Fruit fly (Drosophila melanogaster): ENCODE results near the gene CG15239.

CG15239 gene

DNA sequence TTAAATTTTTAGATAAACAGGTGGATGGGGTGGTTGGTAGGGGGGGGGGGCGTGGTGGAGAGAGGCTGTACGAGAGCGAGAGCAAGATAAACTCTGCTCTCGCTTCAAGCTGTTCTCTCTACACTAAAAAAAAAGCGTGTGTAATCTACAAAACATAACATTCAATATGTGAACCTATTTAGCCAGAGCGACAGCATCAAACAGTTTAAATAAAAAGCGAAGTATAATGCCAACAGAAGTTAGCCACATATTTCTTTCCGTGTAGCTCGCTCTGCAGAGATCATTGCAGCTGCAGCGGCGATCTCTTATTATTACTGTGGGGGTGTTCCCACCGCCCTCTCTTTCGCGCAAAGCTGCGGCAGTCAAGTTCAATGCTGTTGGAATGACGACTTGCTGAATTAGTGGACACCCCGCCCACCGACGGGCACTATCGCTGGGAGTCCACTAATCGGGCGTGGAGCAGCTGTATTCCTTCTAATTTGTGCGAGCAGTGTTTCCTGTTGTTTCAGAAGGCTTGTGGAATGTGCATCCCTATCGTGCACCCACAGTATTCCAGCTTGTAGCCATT, 15.4 kb upstream of the CG15239 start, which contains the start of gene CG2930 (continued):
- TF ChIP-seq CG10209 (GFP tag; optimal IDR thresholded peaks at IDR 0.05) (peak; percentile 78), CG13296 (GFP tag; optimal IDR thresholded peaks at IDR 0.05) (peak; percentile 55), Bgb (GFP tag; IDR thresholded peaks at IDR 0.05; ENCODE audit: partially characterized antibody) (no peak), CG3281 (GFP tag; optimal IDR thresholded peaks at IDR 0.05) (peak; percentile 57), CG14965 (GFP tag; optimal IDR thresholded peaks at IDR 0.05; ENCODE audit: borderline replicate concordance) (peak; percentile 29), gsb (GFP tag; IDR thresholded peaks at IDR 0.05) (peak; percentile 60), ab (GFP tag; optimal IDR thresholded peaks at IDR 0.05) (peak; percentile 43), gt (GFP tag; IDR thresholded peaks at IDR 0.05) (peak; percentile 82), zen2 (GFP tag; IDR thresholded peaks at IDR 0.05; ENCODE audit: partially characterized antibody) (no peak), B-H1 (GFP tag; IDR thresholded peaks at IDR 0.05) (peak; percentile 81), CG3407 (GFP tag; optimal IDR thresholded peaks at IDR 0.05) (peak; percentile 78), sens (GFP tag) (peak; percentile 98), Fer1 (GFP tag; optimal IDR thresholded peaks at IDR 0.05) (peak; percentile 74), ftz-f1 (GFP tag; optimal IDR thresholded peaks at IDR 0.05) (no peak), p53 (GFP tag; optimal IDR thresholded peaks at IDR 0.05) (peak; percentile 48), jumu (GFP tag; optimal IDR thresholded peaks at IDR 0.05) (peak; percentile 78), Max (GFP tag; optimal IDR thresholded peaks at IDR 0.05) (peak; percentile 67), CG1603 (tag; optimal IDR thresholded peaks at IDR 0.05) (peak; percentile 93), CG17912 (GFP tag; optimal IDR thresholded peaks at IDR 0.05) (no peak), stwl (tag; optimal IDR thresholded peaks at IDR 0.05) (no peak), lilli (GFP tag; optimal IDR thresholded peaks at IDR 0.05) (peak; percentile 73), CG31365 (tag; optimal IDR thresholded peaks at IDR 0.05) (peak; percentile 55), Awh (GFP tag; IDR thresholded peaks at IDR 0.05) (peak; percentile 89), CG12104 (GFP tag; optimal IDR thresholded peaks at IDR 0.05) (peak; percentile 73), kni (GFP tag; optimal IDR thresholded peaks at IDR 0.05) (no peak), Dek (tag; optimal IDR thresholded peaks at IDR 0.05) (peak; percentile 65), CG2889 (GFP tag; IDR thresholded peaks at IDR 0.05) (peak; percentile 76; the same call in 2 of the 3 replicates), CG4282 (GFP tag; optimal IDR thresholded peaks at IDR 0.05) (peak; percentile 34), CG10654 (GFP tag; optimal IDR thresholded peaks at IDR 0.05) (peak; percentile 83), C15 (GFP tag; IDR thresholded peaks at IDR 0.05) (0 out of 3 replicates have a peak, but pooled peaks have one; percentile 19), ssp (GFP tag; IDR thresholded peaks at IDR 0.05) (peak; percentile 81), pum (GFP tag; optimal IDR thresholded peaks at IDR 0.05) (peak; percentile 80), gem (tag; optimal IDR thresholded peaks at IDR 0.05) (peak; percentile 90), z (GFP tag; IDR thresholded peaks at IDR 0.05) (0 out of 3 replicates have a peak, but pooled peaks have one; percentile 34), Ptx1 (GFP tag; IDR thresholded peaks at IDR 0.05) (peak; percentile 91), ttk (GFP tag; IDR thresholded peaks at IDR 0.05) (peak; percentile 92), btn (GFP tag; optimal IDR thresholded peaks at IDR 0.05) (peak; percentile 84), CG3847 (GFP tag; IDR thresholded peaks at IDR 0.05) (peak; percentile 58), CG16815 (GFP tag; optimal IDR thresholded peaks at IDR 0.05) (peak; percentile 49), CG13424 (tag; optimal IDR thresholded peaks at IDR 0.05) (peak; percentile 86), ems (GFP tag; optimal IDR thresholded peaks at IDR 0.05) (peak; percentile 69), CG2116 (GFP tag; optimal IDR thresholded peaks at IDR 0.05) (peak; percentile 23), CG10462 (GFP tag; optimal IDR thresholded peaks at IDR 0.05) (peak; percentile 75), CG2875 (GFP tag; optimal IDR thresholded peaks at IDR 0.05) (peak; percentile 85), lola (GFP tag; optimal IDR thresholded peaks at IDR 0.05) (peak in 1 of 3 experiments; percentile 77), CG15696 (tag; optimal IDR thresholded peaks at IDR 0.05) (peak; percentile 59), br (optimal IDR thresholded peaks at IDR 0.05) (no peak), CG5953 (GFP tag; IDR thresholded peaks at IDR 0.05) (peak; percentile 86), kay (GFP tag; optimal IDR thresholded peaks at IDR 0.05) (peak; percentile 36), Ets65A (GFP tag) (peak; percentile 96), crol (GFP tag; IDR thresholded peaks at IDR 0.05) (peak; percentile 52)
